Worm (Caenorhabditis elegans) whole organism, L4/young adult: ENCODE data around the gene F49E2.5.

ENCODE experiments used
- W03F9.2 ChIP-seq: fragments of 150-350 bp; optimal IDR thresholded peaks from 2 replicates; lab custom pipeline; 2014; ENCODE audit warnings: missing biosample characterization, missing genetic modification characterization
- dao-5 ChIP-seq: sonication (generic microtip); optimal IDR thresholded peaks from 2 replicates; lab custom pipeline; 2016; ENCODE audit warnings: missing genotype, missing genetic modification characterization, moderate library complexity, missing compliant biosample characterization

ce11 chrX:9549657-9550369 lies 6.4 kb downstream of the F49E2.5 start:
- TF ChIP-seq dao-5 (no peak), W03F9.2 (no peak)
